Worm (Caenorhabditis elegans) whole organism, mixed stage, embryonic: Measurements from ENCODE around the gene Y41D4B.1.
"Not testable (repeated sequence)": the region's sequence is repeated elsewhere in the genome, so short reads cannot be mapped to it uniquely, and the experiment has no call there.

ENCODE experiments used
- M03D4.4 ChIP-seq: sonication (generic microtip); optimal IDR thresholded peaks from 2 replicates; lab custom pipeline; 2017; ENCODE audit warnings: mild to moderate bottlenecking, missing genetic modification characterization, missing compliant biosample characterization
- blmp-1 ChIP-seq: fragments of 150-350 bp; optimal IDR thresholded peaks from 2 replicates; lab custom pipeline; 2014; ENCODE audit warnings: missing biosample characterization, missing genetic modification characterization
- ceh-39 ChIP-seq: fragments of 150-350 bp; optimal IDR thresholded peaks from 2 replicates; lab custom pipeline; 2014; ENCODE audit warnings: missing biosample characterization, missing genetic modification characterization
- ceh-43 ChIP-seq: fragments of 200-800 bp; sonication (Bioruptor generic); optimal IDR thresholded peaks from 2 replicates; lab custom pipeline; 2018; ENCODE audit warnings: mild to moderate bottlenecking, missing genetic modification characterization, moderate library complexity, missing compliant biosample characterization
- ceh-83 ChIP-seq: fragments of 200-800 bp; sonication (Bioruptor generic); optimal IDR thresholded peaks from 2 replicates; lab custom pipeline; 2018; ENCODE audit warnings: mild to moderate bottlenecking, missing genetic modification characterization, missing compliant biosample characterization
- ces-1 ChIP-seq: fragments of 150-350 bp; optimal IDR thresholded peaks from 2 replicates; lab custom pipeline; 2014; ENCODE audit warnings: missing biosample characterization, missing genetic modification reagents, missing genetic modification characterization
- cnd-1 ChIP-seq: fragments of 200-800 bp; sonication (Bioruptor generic); optimal IDR thresholded peaks from 2 replicates; lab custom pipeline; 2018; ENCODE audit warnings: mild to moderate bottlenecking, missing genetic modification characterization, missing compliant biosample characterization
- drap-1 ChIP-seq: fragments of 200-800 bp; sonication (Bioruptor generic); optimal IDR thresholded peaks from 3 replicates; lab custom pipeline; 2018; ENCODE audit warnings: mild to moderate bottlenecking, missing genetic modification characterization, missing compliant biosample characterization
- elt-1 ChIP-seq: sonication (generic microtip); optimal IDR thresholded peaks from 2 replicates; lab custom pipeline; 2017; ENCODE audit warnings: missing genetic modification characterization, mild to moderate bottlenecking, missing compliant biosample characterization, antibody characterized with exemption, moderate library complexity, borderline replicate concordance; ENCODE audit not compliant: insufficient read depth
- flh-1 ChIP-seq: fragments of 200-800 bp; sonication (Bioruptor generic); optimal IDR thresholded peaks from 2 replicates; lab custom pipeline; 2018; ENCODE audit warnings: mild to moderate bottlenecking, missing genetic modification characterization, moderate library complexity, missing compliant biosample characterization
- ham-2 ChIP-seq: fragments of 200-800 bp; sonication (Bioruptor generic); optimal IDR thresholded peaks from 2 replicates; lab custom pipeline; 2018; ENCODE audit warnings: mild to moderate bottlenecking, missing genetic modification characterization, missing compliant biosample characterization
- hlh-1 ChIP-seq: fragments of 150-350 bp; optimal IDR thresholded peaks from 2 replicates; lab custom pipeline; 2014; ENCODE audit warnings: missing biosample characterization, missing genetic modification reagents, missing genetic modification characterization
- lin-13 ChIP-seq: fragments of 150-350 bp; optimal IDR thresholded peaks from 2 replicates; lab custom pipeline; 2014; ENCODE audit warnings: missing biosample characterization, missing genetic modification characterization
- lin-32 ChIP-seq: fragments of 200-800 bp; sonication (Bioruptor generic); optimal IDR thresholded peaks from 2 replicates; lab custom pipeline; 2018; ENCODE audit warnings: mild to moderate bottlenecking, missing genetic modification characterization, missing compliant biosample characterization
- lsy-2 ChIP-seq: fragments of 150-350 bp; optimal IDR thresholded peaks from 2 replicates; lab custom pipeline; 2014; ENCODE audit warnings: missing biosample characterization, missing genetic modification characterization
- mep-1 ChIP-seq: fragments of 150-350 bp; optimal IDR thresholded peaks from 2 replicates; lab custom pipeline; 2017; ENCODE audit warnings: missing biosample characterization, missing genetic modification reagents, missing genetic modification characterization, inconsistent platforms
- nhr-12 ChIP-seq: fragments of 150-350 bp; optimal IDR thresholded peaks from 2 replicates; lab custom pipeline; 2014; ENCODE audit warnings: missing biosample characterization, missing genetic modification characterization
- nhr-2 ChIP-seq: fragments of 150-350 bp; optimal IDR thresholded peaks from 2 replicates; lab custom pipeline; 2014; ENCODE audit warnings: missing biosample characterization, missing genetic modification characterization
- nhr-237 ChIP-seq: fragments of 150-350 bp; optimal IDR thresholded peaks from 2 replicates; lab custom pipeline; 2014; ENCODE audit warnings: missing biosample characterization, missing genetic modification characterization
- nhr-76 ChIP-seq: sonication (generic microtip); optimal IDR thresholded peaks from 2 replicates; lab custom pipeline; 2017; ENCODE audit warnings: missing biosample characterization, missing genetic modification characterization
- pha-4 ChIP-seq: fragments of 150-350 bp; optimal IDR thresholded peaks from 2 replicates; lab custom pipeline; 2018; ENCODE audit warnings: missing biosample characterization, missing genetic modification reagents, missing genetic modification characterization
- sem-2 ChIP-seq: fragments of 200-800 bp; sonication (Bioruptor generic); optimal IDR thresholded peaks from 2 replicates; lab custom pipeline; 2018; ENCODE audit warnings: mild to moderate bottlenecking, missing genetic modification characterization, missing compliant biosample characterization
- unc-39 ChIP-seq: fragments of 150-350 bp; optimal IDR thresholded peaks from 2 replicates; lab custom pipeline; 2014; ENCODE audit warnings: missing biosample characterization, missing genetic modification characterization
- unc-62 ChIP-seq: fragments of 150-350 bp; optimal IDR thresholded peaks from 2 replicates; lab custom pipeline; 2014; ENCODE audit warnings: missing biosample characterization, missing genetic modification reagents, missing genetic modification characterization
- zip-8 ChIP-seq: fragments of 150-350 bp; optimal IDR thresholded peaks from 2 replicates; lab custom pipeline; 2014; ENCODE audit warnings: missing biosample characterization, missing genetic modification characterization
- ztf-11 ChIP-seq: fragments of 150-350 bp; optimal IDR thresholded peaks from 2 replicates; lab custom pipeline; 2014; ENCODE audit warnings: missing biosample characterization, missing genetic modification characterization

Y41D4B.1 gene

ce11 chrIV:1631651-1632050 lies 40.8 kb upstream of the Y41D4B.1 start, which contains the start of gene cpg-24:
Gene cpg-24 (plus strand): TSS chrIV:1631951.
- TF ChIP-seq elt-1 (peak; percentile 4), nhr-237 (tag; lab: Kevin White, UChicago) (no peak), lin-32 (GFP tag; lab: Kevin White, UChicago) (no peak), ceh-83 (GFP tag; lab: Kevin White, UChicago) (no peak), ceh-39 (tag; lab: Kevin White, UChicago) (no peak), hlh-1 (no peak), ces-1 (no peak), cnd-1 (tag; lab: Kevin White, UChicago) (no peak), lsy-2 (tag; lab: Kevin White, UChicago) (peak; percentile 9), nhr-2 (no peak), sem-2 (no peak)

ce11 chrIV:1632593-1632992 lies 39.9 kb upstream of the Y41D4B.1 start:
- TF ChIP-seq ham-2 (GFP tag; lab: Kevin White, UChicago) (peak; percentile 51), ceh-39 (tag; lab: Kevin White, UChicago) (no peak)
- TF ChIP-seq, all 35 proteins: peak for 1

ce11 chrIV:1633445-1633844 lies 39.1 kb upstream of the Y41D4B.1 start, which contains the start of gene Y41D4B.6:
Gene Y41D4B.6 (plus strand): TSS chrIV:1633745.
- TF ChIP-seq drap-1 (GFP tag; lab: Kevin White, UChicago), result no peak
- TF ChIP-seq flh-1, result no peak
- no peak for TF ChIP-seq nhr-2

- no peak for TF ChIP-seq ham-2 (GFP tag; lab: Kevin White, UChicago)
- no peak for TF ChIP-seq pha-4 (tag; lab: Kevin White, UChicago)
- no peak for TF ChIP-seq nhr-76 (tag; lab: Kevin White, UChicago)
- TF ChIP-seq hlh-1, result no peak
- no peak for TF ChIP-seq nhr-12 (tag; lab: Kevin White, UChicago)
- no peak for TF ChIP-seq unc-39
- no peak for TF ChIP-seq zip-8
- TF ChIP-seq ceh-39 (tag; lab: Kevin White, UChicago), result no peak
- no peak for TF ChIP-seq unc-62
- TF ChIP-seq ceh-43 (GFP tag; lab: Kevin White, UChicago), result no peak
- no peak for TF ChIP-seq nhr-2
- TF ChIP-seq ces-1, result no peak
- no peak for TF ChIP-seq nhr-237 (tag; lab: Kevin White, UChicago)
- no peak for TF ChIP-seq M03D4.4 (tag; lab: Kevin White, UChicago)
- no peak for TF ChIP-seq ceh-83 (GFP tag; lab: Kevin White, UChicago)
Observed at ce11 chrIV:1637333-1637732, 35.2 kb upstream of the Y41D4B.1 start.

- TF ChIP-seq elt-1; blmp-1; M03D4.4 (tag; lab: Kevin White, UChicago): not testable (repeated sequence)
Observed at ce11 chrIV:1645198-1645597, 27.3 kb upstream of the Y41D4B.1 start, which contains the start of gene nhr-274. Gene nhr-274 (minus strand): TSS chrIV:1645298.

ce11 chrIV:1649349-1649748 lies 23.1 kb upstream of the Y41D4B.1 start:
- TF ChIP-seq cnd-1 (tag; lab: Kevin White, UChicago) (no peak), blmp-1 (no peak), lin-32 (GFP tag; lab: Kevin White, UChicago) (no peak), lin-13 (no peak), nhr-12 (tag; lab: Kevin White, UChicago) (no peak), ztf-11 (no peak), ces-1 (no peak), ceh-43 (GFP tag; lab: Kevin White, UChicago) (no peak), lsy-2 (tag; lab: Kevin White, UChicago) (no peak)
- TF ChIP-seq, all 35 proteins: peak for 0

DNA sequence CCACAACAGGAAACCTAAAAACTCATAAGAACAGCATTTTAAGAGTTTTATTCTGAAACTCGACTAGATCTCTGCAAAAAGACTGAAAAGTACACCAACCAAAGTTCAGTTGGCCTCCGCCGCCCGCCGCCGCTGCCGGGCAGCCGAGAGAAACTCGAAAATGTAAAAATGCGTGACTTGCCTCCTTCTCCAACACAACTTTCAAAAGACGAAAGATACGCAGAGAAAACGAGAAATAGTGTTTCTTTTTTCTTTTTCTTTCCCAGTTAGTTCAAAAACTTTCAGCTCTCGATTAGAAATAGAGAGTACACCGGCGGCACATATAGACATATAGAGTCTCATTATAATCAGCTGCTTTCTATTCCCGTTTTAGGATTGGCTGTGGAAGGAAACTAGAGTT lies 22.7 kb upstream of the Y41D4B.1 start:
- TF ChIP-seq nhr-237 (tag; lab: Kevin White, UChicago) (peak; percentile 4), ham-2 (GFP tag; lab: Kevin White, UChicago) (no peak)
- TF ChIP-seq, all 35 proteins: peak for 1

DNA sequence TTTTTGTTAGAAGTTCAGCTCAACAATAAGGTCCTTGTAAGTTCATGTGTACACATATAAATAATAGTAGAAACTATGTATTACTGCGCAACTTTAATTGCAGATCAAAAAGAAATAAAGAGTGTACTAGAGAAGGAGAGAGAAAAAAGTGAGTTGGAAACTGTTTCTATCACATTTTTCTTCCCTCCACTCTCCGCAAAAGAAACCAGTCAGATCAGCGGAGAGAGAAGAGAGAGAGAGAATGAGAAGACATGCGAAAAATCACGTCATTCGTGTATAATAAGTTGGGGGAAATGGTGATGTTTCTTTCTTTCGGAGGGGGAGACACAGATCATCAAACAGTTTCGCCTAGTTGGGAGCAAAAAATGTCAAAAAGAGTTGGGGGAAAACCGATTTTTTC lies 17.2 kb upstream of the Y41D4B.1 start:
- no peak for TF ChIP-seq mep-1 (tag; lab: Kevin White, UChicago)
- TF ChIP-seq pha-4 (tag; lab: Kevin White, UChicago), result peak; percentile 13
- peak; percentile 54 for TF ChIP-seq nhr-237 (tag; lab: Kevin White, UChicago)
